Worm (Caenorhabditis elegans) whole organism, mixed stage, embryonic: ENCODE results near the gene fbxa-66.

Experiments
- ceh-83 ChIP-seq: fragments of 200-800 bp; sonication (Bioruptor generic); optimal IDR thresholded peaks from 2 replicates; lab custom pipeline; 2018; ENCODE audit warnings: mild to moderate bottlenecking, missing genetic modification characterization, missing compliant biosample characterization
- ces-1 ChIP-seq: fragments of 150-350 bp; optimal IDR thresholded peaks from 2 replicates; lab custom pipeline; 2014; ENCODE audit warnings: missing biosample characterization, missing genetic modification reagents, missing genetic modification characterization
- elt-1 ChIP-seq: sonication (generic microtip); optimal IDR thresholded peaks from 2 replicates; lab custom pipeline; 2017; ENCODE audit warnings: missing genetic modification characterization, mild to moderate bottlenecking, missing compliant biosample characterization, antibody characterized with exemption, moderate library complexity, borderline replicate concordance; ENCODE audit not compliant: insufficient read depth
- lin-13 ChIP-seq: fragments of 150-350 bp; optimal IDR thresholded peaks from 2 replicates; lab custom pipeline; 2014; ENCODE audit warnings: missing biosample characterization, missing genetic modification characterization
- mls-2 ChIP-seq: sonication (generic microtip); optimal IDR thresholded peaks from 2 replicates; lab custom pipeline; 2016; ENCODE audit warnings: mild to moderate bottlenecking, missing genetic modification characterization, moderate library complexity, missing compliant biosample characterization
- nhr-12 ChIP-seq: fragments of 150-350 bp; optimal IDR thresholded peaks from 2 replicates; lab custom pipeline; 2014; ENCODE audit warnings: missing biosample characterization, missing genetic modification characterization
- nhr-28 ChIP-seq: fragments of 150-350 bp; optimal IDR thresholded peaks from 2 replicates; lab custom pipeline; 2014; ENCODE audit warnings: missing biosample characterization, missing genetic modification characterization
- nhr-76 ChIP-seq: sonication (generic microtip); optimal IDR thresholded peaks from 2 replicates; lab custom pipeline; 2017; ENCODE audit warnings: missing biosample characterization, missing genetic modification characterization
- pha-4 ChIP-seq: fragments of 150-350 bp; optimal IDR thresholded peaks from 2 replicates; lab custom pipeline; 2018; ENCODE audit warnings: missing biosample characterization, missing genetic modification reagents, missing genetic modification characterization
- sem-2 ChIP-seq: fragments of 200-800 bp; sonication (Bioruptor generic); optimal IDR thresholded peaks from 2 replicates; lab custom pipeline; 2018; ENCODE audit warnings: mild to moderate bottlenecking, missing genetic modification characterization, missing compliant biosample characterization
- snpc-4 ChIP-seq: fragments of 150-350 bp; optimal IDR thresholded peaks from 2 replicates; lab custom pipeline; 2014; ENCODE audit warnings: missing biosample characterization, missing genetic modification characterization
- unc-120 ChIP-seq: sonication (generic microtip); optimal IDR thresholded peaks from 2 replicates; lab custom pipeline; 2017; ENCODE audit warnings: missing genetic modification characterization, missing compliant biosample characterization; ENCODE audit not compliant: poor library complexity, severe bottlenecking
- unc-62 ChIP-seq: fragments of 150-350 bp; optimal IDR thresholded peaks from 2 replicates; lab custom pipeline; 2014; ENCODE audit warnings: missing biosample characterization, missing genetic modification reagents, missing genetic modification characterization
- ztf-11 ChIP-seq: fragments of 150-350 bp; optimal IDR thresholded peaks from 2 replicates; lab custom pipeline; 2014; ENCODE audit warnings: missing biosample characterization, missing genetic modification characterization

ce11 chrIII:2331033-2331625, 17.3 kb upstream of the fbxa-66 start, which contains the start of the genes Y54F10BM.13 and ppm-1.D:
- no peak for TF ChIP-seq nhr-28
- TF ChIP-seq nhr-76 (tag; lab: Kevin White, UChicago), result no peak
- TF ChIP-seq snpc-4 (tag; lab: Kevin White, UChicago), result no peak
- no peak for TF ChIP-seq unc-62
- no peak for TF ChIP-seq ztf-11
- TF ChIP-seq elt-1, result no peak
- no peak for TF ChIP-seq pha-4 (tag; lab: Kevin White, UChicago)
- TF ChIP-seq lin-13 (tag; lab: Kevin White, UChicago), result no peak
- TF ChIP-seq sem-2 (GFP tag; lab: Kevin White, UChicago), result no peak
- no peak for TF ChIP-seq mls-2 (tag; lab: Kevin White, UChicago)
- no peak for TF ChIP-seq ceh-83 (GFP tag; lab: Kevin White, UChicago)
- TF ChIP-seq unc-120 (tag; lab: Kevin White, UChicago), result no peak
- no peak for TF ChIP-seq ces-1 (GFP tag; lab: Kevin White, UChicago)
- no peak for TF ChIP-seq nhr-12
